Worm (Caenorhabditis elegans): ENCODE measurements around the gene orai-1.

orai-1 gene

ce11 chrIII:644660-645059 is 1.9 kb upstream of the orai-1 start:
- TF ChIP-seq pes-1 (GFP tag; IDR thresholded peaks at IDR 0.05) = no peak
- no peak for TF ChIP-seq ceh-36 (tag; optimal IDR thresholded peaks at IDR 0.05)
- no peak for TF ChIP-seq F13C5.2 (tag; optimal IDR thresholded peaks at IDR 0.05)
- TF ChIP-seq tbx-37 (GFP tag; conservative IDR thresholded peaks at IDR 0.05) = no peak
- no peak for TF ChIP-seq tbx-11 (GFP tag; IDR thresholded peaks at IDR 0.05)
- no peak for TF ChIP-seq ceh-13 (GFP tag; optimal IDR thresholded peaks at IDR 0.05)
- no peak for TF ChIP-seq ets-7 (tag; optimal IDR thresholded peaks at IDR 0.05)
- TF ChIP-seq aly-1 (tag; optimal IDR thresholded peaks at IDR 0.05) = no peak
- TF ChIP-seq hnd-1 (tag; optimal IDR thresholded peaks at IDR 0.05) = no peak
- no peak for TF ChIP-seq scrt-1 (GFP tag; IDR thresholded peaks at IDR 0.05)

ce11 chrIII:647248-647647 is 694 bp downstream of the orai-1 start:
- TF ChIP-seq B0310.2 (tag; optimal IDR thresholded peaks at IDR 0.05) (no peak), F13C5.2 (tag; optimal IDR thresholded peaks at IDR 0.05) (no peak), tbx-11 (GFP tag; IDR thresholded peaks at IDR 0.05) (no peak), hmg-4 (GFP tag; optimal IDR thresholded peaks at IDR 0.05) (no peak), aly-1 (tag; optimal IDR thresholded peaks at IDR 0.05) (no peak), pes-1 (GFP tag; IDR thresholded peaks at IDR 0.05) (no peak), ceh-36 (tag; optimal IDR thresholded peaks at IDR 0.05) (no peak), hnd-1 (tag; optimal IDR thresholded peaks at IDR 0.05) (no peak), ama-1 (optimal IDR thresholded peaks at IDR 0.05) (no peak), tbx-37 (GFP tag; conservative IDR thresholded peaks at IDR 0.05) (no peak), hmbx-1 (tag; optimal IDR thresholded peaks at IDR 0.05) (no peak), sea-1 (GFP tag; conservative IDR thresholded peaks at IDR 0.05) (no peak), flt-1 (GFP tag; IDR thresholded peaks at IDR 0.05) (no peak)

ce11 chrIII:649935-650334 is 3.4 kb downstream of the orai-1 start:
- no peak for TF ChIP-seq aly-1 (tag; optimal IDR thresholded peaks at IDR 0.05)
- TF ChIP-seq ceh-13 (GFP tag; optimal IDR thresholded peaks at IDR 0.05) = no peak
- TF ChIP-seq sea-1 (GFP tag; conservative IDR thresholded peaks at IDR 0.05) = no peak
- TF ChIP-seq hnd-1 (tag; optimal IDR thresholded peaks at IDR 0.05) = no peak
- no peak for TF ChIP-seq ets-7 (tag; optimal IDR thresholded peaks at IDR 0.05)
- no peak for TF ChIP-seq ama-1 (optimal IDR thresholded peaks at IDR 0.05)
- no peak for TF ChIP-seq flt-1 (GFP tag; IDR thresholded peaks at IDR 0.05)
- no peak for TF ChIP-seq scrt-1 (GFP tag; IDR thresholded peaks at IDR 0.05)
- TF ChIP-seq hmg-4 (GFP tag; optimal IDR thresholded peaks at IDR 0.05) = no peak
- no peak for TF ChIP-seq tbx-11 (GFP tag; IDR thresholded peaks at IDR 0.05)
- TF ChIP-seq F13C5.2 (tag; optimal IDR thresholded peaks at IDR 0.05) = no peak
- no peak for TF ChIP-seq tra-4 (tag; optimal IDR thresholded peaks at IDR 0.05)
- TF ChIP-seq tbx-37 (GFP tag; conservative IDR thresholded peaks at IDR 0.05) = no peak
- TF ChIP-seq ceh-36 (tag; optimal IDR thresholded peaks at IDR 0.05) = no peak
- no peak for TF ChIP-seq B0310.2 (tag; optimal IDR thresholded peaks at IDR 0.05)
- TF ChIP-seq hmbx-1 (tag; optimal IDR thresholded peaks at IDR 0.05) = no peak
- no peak for TF ChIP-seq pes-1 (GFP tag; IDR thresholded peaks at IDR 0.05)

ce11 chrIII:650539-650938 is 4.0 kb downstream of the orai-1 start:
- no peak for TF ChIP-seq ets-7 (tag; optimal IDR thresholded peaks at IDR 0.05)
- TF ChIP-seq flt-1 (GFP tag; IDR thresholded peaks at IDR 0.05) = no peak
- no peak for TF ChIP-seq hmg-4 (GFP tag; optimal IDR thresholded peaks at IDR 0.05)
- TF ChIP-seq tra-4 (tag; optimal IDR thresholded peaks at IDR 0.05) = no peak
- TF ChIP-seq ceh-36 (tag; optimal IDR thresholded peaks at IDR 0.05) = no peak
- no peak for TF ChIP-seq F13C5.2 (tag; optimal IDR thresholded peaks at IDR 0.05)
- TF ChIP-seq ceh-13 (GFP tag; optimal IDR thresholded peaks at IDR 0.05) = no peak
- TF ChIP-seq B0310.2 (tag; optimal IDR thresholded peaks at IDR 0.05) = no peak
- no peak for TF ChIP-seq scrt-1 (GFP tag; IDR thresholded peaks at IDR 0.05)
- no peak for TF ChIP-seq sea-1 (GFP tag; conservative IDR thresholded peaks at IDR 0.05)
- TF ChIP-seq ama-1 (optimal IDR thresholded peaks at IDR 0.05) = no peak
- no peak for TF ChIP-seq hnd-1 (tag; optimal IDR thresholded peaks at IDR 0.05)
- no peak for TF ChIP-seq tbx-37 (GFP tag; conservative IDR thresholded peaks at IDR 0.05)
- no peak for TF ChIP-seq aly-1 (tag; optimal IDR thresholded peaks at IDR 0.05)
- TF ChIP-seq pes-1 (GFP tag; IDR thresholded peaks at IDR 0.05) = no peak
- no peak for TF ChIP-seq hmbx-1 (tag; optimal IDR thresholded peaks at IDR 0.05)
- no peak for TF ChIP-seq tbx-11 (GFP tag; IDR thresholded peaks at IDR 0.05)

- TF ChIP-seq hmg-4 (GFP tag; optimal IDR thresholded peaks at IDR 0.05) (no peak), flt-1 (GFP tag; IDR thresholded peaks at IDR 0.05) (no peak), ceh-36 (tag; optimal IDR thresholded peaks at IDR 0.05) (no peak), hmbx-1 (tag; optimal IDR thresholded peaks at IDR 0.05) (no peak), tbx-11 (GFP tag; IDR thresholded peaks at IDR 0.05) (no peak), hnd-1 (tag; optimal IDR thresholded peaks at IDR 0.05) (no peak), scrt-1 (GFP tag; IDR thresholded peaks at IDR 0.05) (no peak), ceh-13 (GFP tag; optimal IDR thresholded peaks at IDR 0.05) (no peak), sea-1 (GFP tag; conservative IDR thresholded peaks at IDR 0.05) (no peak)
Observed at ce11 chrIII:651587-651986, 5.0 kb downstream of the orai-1 start.

ce11 chrIII:654365-654764 is 7.8 kb downstream of the orai-1 start:
- no peak for TF ChIP-seq scrt-1 (GFP tag; IDR thresholded peaks at IDR 0.05)
- TF ChIP-seq tbx-37 (GFP tag; conservative IDR thresholded peaks at IDR 0.05) = no peak
- no peak for TF ChIP-seq hmbx-1 (tag; optimal IDR thresholded peaks at IDR 0.05)
- no peak for TF ChIP-seq ets-7 (tag; optimal IDR thresholded peaks at IDR 0.05)
- TF ChIP-seq F13C5.2 (tag; optimal IDR thresholded peaks at IDR 0.05) = no peak
- no peak for TF ChIP-seq pes-1 (GFP tag; IDR thresholded peaks at IDR 0.05)
- no peak for TF ChIP-seq ama-1 (optimal IDR thresholded peaks at IDR 0.05)
- TF ChIP-seq aly-1 (tag; optimal IDR thresholded peaks at IDR 0.05) = no peak

ce11 chrIII:656660-657059 is 10.1 kb downstream of the orai-1 start:
- TF ChIP-seq flt-1 (GFP tag; IDR thresholded peaks at IDR 0.05) = no peak
- no peak for TF ChIP-seq sea-1 (GFP tag; conservative IDR thresholded peaks at IDR 0.05)
- no peak for TF ChIP-seq ceh-36 (tag; optimal IDR thresholded peaks at IDR 0.05)
- no peak for TF ChIP-seq aly-1 (tag; optimal IDR thresholded peaks at IDR 0.05)
- no peak for TF ChIP-seq hnd-1 (tag; optimal IDR thresholded peaks at IDR 0.05)

- peak; percentile 20 for TF ChIP-seq ceh-36 (tag; optimal IDR thresholded peaks at IDR 0.05)
- no peak for TF ChIP-seq ama-1 (optimal IDR thresholded peaks at IDR 0.05)
Observed at ce11 chrIII:657241-657640, 10.7 kb downstream of the orai-1 start.

Data from whole organism, early embryonic.